Worm (Caenorhabditis elegans) whole organism, L4/young adult: ENCODE results near the gene R08C7.1.

Experiments
- W03F9.2 ChIP-seq: fragments of 150-350 bp; optimal IDR thresholded peaks from 2 replicates; lab custom pipeline; 2014; ENCODE audit warnings: missing biosample characterization, missing genetic modification characterization
- dao-5 ChIP-seq: sonication (generic microtip); optimal IDR thresholded peaks from 2 replicates; lab custom pipeline; 2016; ENCODE audit warnings: missing genotype, missing genetic modification characterization, moderate library complexity, missing compliant biosample characterization
- him-1 ChIP-seq: sonication (generic microtip); optimal IDR thresholded peaks from 2 replicates; lab custom pipeline; 2016; ENCODE audit warnings: missing genotype, missing genetic modification reagents, missing genetic modification characterization, missing compliant biosample characterization

DNA sequence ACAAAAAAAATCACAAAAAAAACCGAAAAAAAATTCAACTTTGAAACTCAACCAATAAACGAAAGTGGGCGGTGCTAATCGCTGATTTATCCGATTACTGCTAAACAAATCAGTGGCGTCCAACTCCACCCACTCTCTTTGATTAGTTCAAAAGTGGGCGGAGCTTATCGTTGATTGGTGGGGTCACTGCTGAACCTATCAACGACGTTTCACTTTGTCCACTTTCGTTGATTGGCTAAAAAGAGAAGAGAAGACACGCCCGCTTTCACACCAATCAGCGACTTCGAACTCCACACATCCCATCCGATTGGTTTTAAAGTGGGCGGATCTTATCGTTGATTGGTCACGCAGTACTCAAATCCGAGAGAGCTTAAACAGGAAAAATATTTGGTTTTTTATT is 27.8 kb upstream of the R08C7.1 start:
- TF ChIP-seq him-1 (tag; lab: Kevin White, UChicago) = no peak
- no peak for TF ChIP-seq W03F9.2
- no peak for TF ChIP-seq dao-5 (tag; lab: Kevin White, UChicago)
